Fruit fly (Drosophila melanogaster) whole organism, embryonic: ENCODE results near the gene CG18675.

Experiments
- Atf-2 ChIP-seq: fragments of 200-800 bp; sonication (Bioruptor generic); optimal IDR thresholded peaks from 2 replicates; lab custom pipeline; 2016; ENCODE audit warnings: missing biosample characterization, missing genetic modification characterization
- CG10979 ChIP-seq: fragments of 200-800 bp; sonication (Bioruptor generic); optimal IDR thresholded peaks from 2 replicates; lab custom pipeline; 2018; ENCODE audit warnings: missing biosample characterization, mild to moderate bottlenecking, missing genetic modification characterization, moderate library complexity
- CG12769 ChIP-seq: fragments of 200-800 bp; sonication (Bioruptor generic); optimal IDR thresholded peaks from 2 replicates; lab custom pipeline; 2019; ENCODE audit warnings: missing biosample characterization, mild to moderate bottlenecking, missing genetic modification characterization, moderate library complexity
- CG13424 ChIP-seq: fragments of 200-800 bp; sonication (Bioruptor generic); optimal IDR thresholded peaks from 2 replicates; lab custom pipeline; 2019; ENCODE audit warnings: missing biosample characterization, mild to moderate bottlenecking, missing genetic modification characterization, moderate library complexity
- CG14441 ChIP-seq: fragments of 200-800 bp; sonication (Bioruptor generic); IDR thresholded peaks from 2 replicates; pipeline ENCODE4 v1.3.6; 2022; ENCODE audit warnings: missing biosample characterization, missing genetic modification characterization
- CG15479 ChIP-seq: fragments of 200-800 bp; sonication (Bioruptor generic); optimal IDR thresholded peaks from 3 replicates; lab custom pipeline; 2019; ENCODE audit warnings: missing biosample characterization, mild to moderate bottlenecking, missing genetic modification characterization, moderate library complexity
- CG15514 ChIP-seq: fragments of 200-800 bp; sonication (Bioruptor generic); optimal IDR thresholded peaks from 3 replicates; lab custom pipeline; 2017; ENCODE audit warnings: missing biosample characterization, missing genetic modification characterization, mild to moderate bottlenecking, moderate library complexity, missing genetic modification reagents
- CG17385 ChIP-seq: fragments of 200-800 bp; sonication (Bioruptor generic); optimal IDR thresholded peaks from 3 replicates; lab custom pipeline; 2018; ENCODE audit warnings: missing biosample characterization, mild to moderate bottlenecking, missing genetic modification characterization
- CG3065 ChIP-seq: fragments of 200-800 bp; sonication (Bioruptor generic); optimal IDR thresholded peaks from 2 replicates; lab custom pipeline; 2016; ENCODE audit warnings: missing biosample characterization, missing genetic modification characterization
- CG5953 ChIP-seq: fragments of 200-800 bp; sonication (Bioruptor generic); IDR thresholded peaks from 2 replicates; pipeline ENCODE4 v1.3.6; 2022; ENCODE audit warnings: missing biosample characterization, missing genetic modification characterization
- CG6272 ChIP-seq: fragments of 200-800 bp; sonication (Bioruptor generic); IDR thresholded peaks from 2 replicates; pipeline ENCODE4 v1.3.6; 2022; ENCODE audit warnings: missing biosample characterization, missing genetic modification characterization
- CG8765 ChIP-seq: fragments of 200-800 bp; sonication (Bioruptor generic); IDR thresholded peaks from 2 replicates; pipeline ENCODE4 v1.3.6; 2022; ENCODE audit warnings: missing biosample characterization, missing genetic modification characterization
- CG8924 ChIP-seq: fragments of 200-800 bp; optimal IDR thresholded peaks from 3 replicates; lab custom pipeline; 2019; ENCODE audit warnings: missing biosample characterization, mild to moderate bottlenecking, missing genetic modification characterization, moderate library complexity
- CG9215 ChIP-seq: fragments of 200-800 bp; sonication (Bioruptor generic); IDR thresholded peaks from 2 replicates; pipeline ENCODE4 v1.3.6; 2022; ENCODE audit warnings: missing biosample characterization, missing genetic modification characterization
- CG9437 ChIP-seq: fragments of 200-800 bp; sonication (Bioruptor generic); optimal IDR thresholded peaks from 2 replicates; lab custom pipeline; 2018; ENCODE audit warnings: missing biosample characterization, mild to moderate bottlenecking, missing genetic modification characterization
- CkIIα-i1 ChIP-seq: fragments of 200-800 bp; sonication (Bioruptor generic); IDR thresholded peaks from 2 replicates; pipeline ENCODE4 v1.3.6; 2022; ENCODE audit warnings: missing biosample characterization, missing genetic modification characterization
- D19A ChIP-seq: fragments of 200-800 bp; optimal IDR thresholded peaks from 3 replicates; lab custom pipeline; 2019; ENCODE audit warnings: missing biosample characterization, mild to moderate bottlenecking, missing genetic modification characterization, moderate library complexity
- Dip2 ChIP-seq: fragments of 200-800 bp; sonication (Bioruptor generic); IDR thresholded peaks from 2 replicates; pipeline ENCODE4 v1.3.6; 2022; ENCODE audit warnings: missing biosample characterization, missing genetic modification characterization
- Doc3 ChIP-seq: fragments of 200-800 bp; sonication (Bioruptor generic); IDR thresholded peaks from 3 replicates; pipeline ENCODE4 v1.3.6; 2022; ENCODE audit warnings: missing biosample characterization, missing genetic modification characterization; ENCODE audit not compliant: partially characterized antibody
- Eip74EF ChIP-seq, 2 experiments: fragments of 200-800 bp in 1 of 2; fragments of >200 bp in 1 of 2; sonication (Bioruptor generic) in 1 of 2; optimal IDR thresholded peaks; 2 replicates each; lab custom pipeline; 2017 to 2019; ENCODE audit warnings: missing biosample characterization in 2 of 2, missing genetic modification characterization in 2 of 2, mild to moderate bottlenecking in 1 of 2, moderate library complexity in 1 of 2
- Ets97D ChIP-seq: fragments of 200-800 bp; sonication (Bioruptor generic); optimal IDR thresholded peaks from 3 replicates; lab custom pipeline; 2016; ENCODE audit warnings: missing biosample characterization, missing genetic modification characterization
- GATAe ChIP-seq: fragments of 200-800 bp; sonication (Bioruptor generic); conservative IDR thresholded peaks from 2 replicates; pipeline ENCODE4 v1.3.6; 2022; ENCODE audit warnings: missing biosample characterization, missing genetic modification characterization
- Hr39 ChIP-seq: fragments of >200 bp; optimal IDR thresholded peaks from 2 replicates; lab custom pipeline; 2017
- Hsf ChIP-seq: fragments of 200-800 bp; sonication (Bioruptor generic); optimal IDR thresholded peaks from 3 replicates; lab custom pipeline; 2016; ENCODE audit warnings: missing biosample characterization, missing genetic modification characterization
- Kr ChIP-seq: fragments of 200-800 bp; sonication (Bioruptor generic); optimal IDR thresholded peaks from 2 replicates; lab custom pipeline; 2017; ENCODE audit warnings: missing biosample characterization, mild to moderate bottlenecking, missing genetic modification characterization
- NC2β ChIP-seq: fragments of 200-800 bp; sonication (Bioruptor generic); optimal IDR thresholded peaks from 2 replicates; lab custom pipeline; 2016; ENCODE audit warnings: missing biosample characterization, missing genetic modification characterization
- Nf-YA ChIP-seq: fragments of 200-800 bp; sonication (Bioruptor generic); IDR thresholded peaks from 2 replicates; pipeline ENCODE4 v1.3.6; 2022; ENCODE audit warnings: missing biosample characterization, missing genetic modification characterization
- Stat92E ChIP-seq, 3 experiments: fragments of >200 bp in 2 of 3; fragments of 200-800 bp in 1 of 3; sonication (Bioruptor generic) in 1 of 3; optimal IDR thresholded peaks; 2 replicates each; lab custom pipeline; 2017 to 2019; ENCODE audit warnings: missing biosample characterization in 3 of 3, missing genetic modification characterization in 3 of 3, mild to moderate bottlenecking in 1 of 3, moderate library complexity in 1 of 3
- Taf1 ChIP-seq: fragments of 200-800 bp; sonication (Bioruptor generic); IDR thresholded peaks from 2 replicates; pipeline ENCODE4 v1.3.6; 2022; ENCODE audit warnings: missing biosample characterization, missing genetic modification characterization
- cato ChIP-seq: fragments of 200-800 bp; sonication (Bioruptor generic); optimal IDR thresholded peaks from 2 replicates; lab custom pipeline; 2016; ENCODE audit warnings: missing biosample characterization, missing genetic modification characterization, borderline replicate concordance
- cg ChIP-seq: fragments of 200-800 bp; sonication (Bioruptor generic); optimal IDR thresholded peaks from 3 replicates; lab custom pipeline; 2019; ENCODE audit warnings: missing biosample characterization, mild to moderate bottlenecking, missing genetic modification characterization, moderate library complexity
- chinmo ChIP-seq: fragments of 200-800 bp; sonication (Bioruptor generic); IDR thresholded peaks from 4 replicates; pipeline ENCODE4 v1.3.6; 2022; ENCODE audit warnings: missing biosample characterization, missing genetic modification characterization; ENCODE audit not compliant: partially characterized antibody
- chm ChIP-seq: fragments of 200-800 bp; sonication (Bioruptor generic); IDR thresholded peaks from 2 replicates; pipeline ENCODE4 v1.3.6; 2022; ENCODE audit warnings: missing biosample characterization, missing genetic modification characterization
- ci ChIP-seq: fragments of 200-800 bp; sonication (Bioruptor generic); IDR thresholded peaks from 3 replicates; pipeline ENCODE4 v1.3.6; 2022; ENCODE audit warnings: missing biosample characterization, missing genetic modification characterization
- corto ChIP-seq: fragments of 200-800 bp; sonication (Bioruptor generic); optimal IDR thresholded peaks from 2 replicates; lab custom pipeline; 2016; ENCODE audit warnings: missing biosample characterization, mild to moderate bottlenecking, missing genetic modification characterization, moderate library complexity
- crol ChIP-seq: fragments of 200-800 bp; sonication (Bioruptor generic); IDR thresholded peaks from 2 replicates; pipeline ENCODE4 v1.3.6; 2022; ENCODE audit warnings: missing biosample characterization, missing genetic modification characterization
- gsb ChIP-seq: fragments of 200-800 bp; sonication (Bioruptor generic); IDR thresholded peaks from 2 replicates; pipeline ENCODE4 v1.3.6; 2022; ENCODE audit warnings: missing biosample characterization, missing genetic modification characterization
- ham ChIP-seq: fragments of 200-800 bp; sonication (Bioruptor generic); IDR thresholded peaks from 2 replicates; pipeline ENCODE4 v1.3.6; 2022; ENCODE audit warnings: missing biosample characterization, missing genetic modification characterization
- lab ChIP-seq: fragments of 200-800 bp; sonication (Bioruptor generic); optimal IDR thresholded peaks from 3 replicates; lab custom pipeline; 2017; ENCODE audit warnings: missing biosample characterization, missing genetic modification characterization, mild to moderate bottlenecking, moderate library complexity, missing genetic modification reagents
- lola ChIP-seq, 3 experiments: fragments of >200 bp in 2 of 3; fragments of 200-800 bp in 1 of 3; sonication (Bioruptor generic) in 1 of 3; optimal IDR thresholded peaks; 2 replicates each; lab custom pipeline; 2017 to 2019; ENCODE audit warnings: missing biosample characterization in 3 of 3, missing genetic modification characterization in 3 of 3, mild to moderate bottlenecking in 1 of 3, moderate library complexity in 1 of 3
- lov ChIP-seq, 2 experiments: fragments of 200-800 bp in 1 of 2; fragments of >200 bp in 1 of 2; sonication (Bioruptor generic) in 1 of 2; IDR thresholded peaks in 1 of 2; optimal IDR thresholded peaks in 1 of 2; 2 replicates in 1 of 2; 3 replicates in 1 of 2; pipeline versions ENCODE4 v1.3.6 to Lab custom; 2017 to 2022; ENCODE audit warnings: missing biosample characterization in 1 of 2, missing genetic modification characterization in 1 of 2
- mam ChIP-seq: fragments of 200-800 bp; sonication (Bioruptor generic); optimal IDR thresholded peaks from 3 replicates; lab custom pipeline; 2016; ENCODE audit warnings: missing biosample characterization, missing genetic modification characterization
- pan ChIP-seq, 4 experiments: fragments of >200 bp in 3 of 4; fragments of 200-800 bp in 1 of 4; sonication (Bioruptor generic) in 1 of 4; optimal IDR thresholded peaks in 3 of 4; IDR thresholded peaks in 1 of 4; 2 replicates each; pipeline versions ENCODE4 v1.3.6 to Lab custom; 2017 to 2022; ENCODE audit warnings: missing biosample characterization in 2 of 4, missing genetic modification characterization in 2 of 4, mixed read lengths in 1 of 4
- pita ChIP-seq: fragments of 200-800 bp; sonication (Bioruptor generic); optimal IDR thresholded peaks from 2 replicates; lab custom pipeline; 2017; ENCODE audit warnings: missing biosample characterization, mild to moderate bottlenecking, missing genetic modification characterization
- ranshi ChIP-seq: fragments of 200-800 bp; sonication (Bioruptor generic); IDR thresholded peaks from 2 replicates; pipeline ENCODE4 v1.3.6; 2022; ENCODE audit warnings: missing biosample characterization, missing genetic modification characterization
- rib ChIP-seq: fragments of 200-800 bp; sonication (Bioruptor generic); IDR thresholded peaks from 2 replicates; pipeline ENCODE4 v1.3.6; 2022; ENCODE audit warnings: missing biosample characterization, missing genetic modification characterization
- sima ChIP-seq: fragments of 200-800 bp; sonication (Bioruptor generic); optimal IDR thresholded peaks from 2 replicates; lab custom pipeline; 2016; ENCODE audit warnings: missing biosample characterization, missing genetic modification characterization
- usp ChIP-seq: fragments of >200 bp; optimal IDR thresholded peaks from 2 replicates; lab custom pipeline; 2017; ENCODE audit warnings: missing biosample characterization, missing genetic modification characterization
- vvl ChIP-seq: fragments of 200-800 bp; sonication (Bioruptor generic); IDR thresholded peaks from 2 replicates; pipeline ENCODE4 v1.3.6; 2022; ENCODE audit warnings: missing biosample characterization, missing genetic modification characterization
- zen ChIP-seq: fragments of 200-800 bp; sonication (Bioruptor generic); optimal IDR thresholded peaks from 3 replicates; lab custom pipeline; 2018; ENCODE audit warnings: missing biosample characterization, mild to moderate bottlenecking, missing genetic modification characterization, moderate library complexity

CG18675 gene

dm6 chr3L:4232227-4232626 is 58.5 kb downstream of the CG18675 start (continued):
- TF ChIP-seq ham (GFP tag; lab: Robert Waterston, UW) (no peak), CG10979 (tag; lab: Kevin White, UChicago) (no peak), CG14441 (GFP tag; lab: Robert Waterston, UW) (no peak), lov (optimal IDR thresholded peaks at IDR 0.05; lab: Kevin White, UChicago) (no peak), lov (GFP tag; IDR thresholded peaks at IDR 0.05; lab: Robert Waterston, UW) (0 out of 3 replicates have a peak, but pooled peaks have one; percentile 61), pan (optimal IDR thresholded peaks at IDR 0.05; lab: Kevin White, UChicago) (no peak), pan (GFP tag; optimal IDR thresholded peaks at IDR 0.05 in 1 of 2, IDR thresholded peaks at IDR 0.05 in 1 of 2) (peak in 1 of 2 experiments; percentile 9), CkIIα-i1 (GFP tag; lab: Robert Waterston, UW) (no peak), sima (GFP tag; lab: Kevin White, UChicago) (no peak), gsb (GFP tag; lab: Robert Waterston, UW) (no peak), CG9437 (GFP tag; lab: Kevin White, UChicago) (no peak), zen (tag; lab: Kevin White, UChicago) (peak; percentile 9), CG5953 (no peak), chm (GFP tag; lab: Robert Waterston, UW) (0 out of 2 replicates have a peak, but pooled peaks have one; percentile 18), CG6272 (0 out of 2 replicates have a peak, but pooled peaks have one; percentile 32), CG15514 (GFP tag; lab: Kevin White, UChicago) (no peak), NC2β (GFP tag; lab: Kevin White, UChicago) (no peak), lab (no peak), CG8924 (no peak), CG12769 (tag; lab: Kevin White, UChicago) (peak; percentile 8), crol (GFP tag; lab: Robert Waterston, UW) (peak; percentile 97), Nf-YA (GFP tag; lab: Robert Waterston, UW) (no peak), CG15479 (peak; percentile 64), Eip74EF (GFP tag; optimal IDR thresholded peaks at IDR 0.05; lab: Kevin White, UChicago) (no peak), mam (GFP tag; lab: Kevin White, UChicago) (no peak), ranshi (no peak), cg (GFP tag; lab: Kevin White, UChicago) (peak; percentile 72), CG13424 (tag; lab: Kevin White, UChicago) (no peak), CG3065 (no peak), Stat92E (GFP tag; optimal IDR thresholded peaks at IDR 0.05; lab: Kevin White, UChicago) (no peak), Doc3 (GFP tag; lab: Robert Waterston, UW) (no peak), CG9215 (GFP tag; lab: Robert Waterston, UW) (no peak), D19A (no peak), ci (GFP tag; lab: Robert Waterston, UW) (peak; percentile 56; the same call in 1 of the 3 replicates), GATAe (GFP tag; lab: Robert Waterston, UW) (no peak), lola (GFP tag; optimal IDR thresholded peaks at IDR 0.05; lab: Kevin White, UChicago) (no peak), rib (GFP tag; lab: Robert Waterston, UW) (no peak), corto (GFP tag; lab: Kevin White, UChicago) (no peak), Hsf (GFP tag; lab: Kevin White, UChicago) (no peak), Hr39 (no peak), Ets97D (GFP tag; lab: Kevin White, UChicago) (no peak), CG17385 (GFP tag; lab: Kevin White, UChicago) (no peak), CG8765 (GFP tag; lab: Robert Waterston, UW) (no peak), Kr (GFP tag; lab: Kevin White, UChicago) (peak; percentile 34), Taf1 (GFP tag; lab: Robert Waterston, UW) (no peak), pita (GFP tag; lab: Kevin White, UChicago) (no peak), chinmo (peak; percentile 72; the same call in 1 of the 4 replicates), cato (GFP tag; lab: Kevin White, UChicago) (no peak), usp (GFP tag; lab: Kevin White, UChicago) (no peak), vvl (GFP tag; lab: Robert Waterston, UW) (peak; percentile 53; the same call in 1 of the 2 replicates), Dip2 (GFP tag; lab: Robert Waterston, UW) (no peak), Atf-2 (GFP tag; lab: Kevin White, UChicago) (no peak)
